Worm (Caenorhabditis elegans): ENCODE measurements around the gene pax-2.

- TF ChIP-seq lin-13 (GFP tag; optimal IDR thresholded peaks at IDR 0.05) (no peak), lsy-2 (tag; optimal IDR thresholded peaks at IDR 0.05) (no peak), ztf-4 (tag; optimal IDR thresholded peaks at IDR 0.05) (no peak), egl-27 (tag; optimal IDR thresholded peaks at IDR 0.05) (no peak), skn-1 (tag; optimal IDR thresholded peaks at IDR 0.05) (no peak), nhr-6 (tag; optimal IDR thresholded peaks at IDR 0.05) (no peak), mdl-1 (tag; optimal IDR thresholded peaks at IDR 0.05) (no peak), ztf-1 (GFP tag; conservative IDR thresholded peaks at IDR 0.05) (no peak), elt-3 (tag; optimal IDR thresholded peaks at IDR 0.05) (no peak), sma-9 (GFP tag; optimal IDR thresholded peaks at IDR 0.05) (no peak), sma-9 (tag; optimal IDR thresholded peaks at IDR 0.05) (no peak), nhr-77 (tag; optimal IDR thresholded peaks at IDR 0.05) (no peak)
These were observed 39.8 kb downstream of the pax-2 start, which contains the start of gene scrm-8 for ce11 chrIV:4164392-4164791.

Data from whole organism, L2 larva.